Worm (Caenorhabditis elegans) whole organism, L4 larva: ENCODE measurements around the gene oac-59.
A peak's percentile ranks its signal among the peaks of the same experiment; 100 is the strongest.

Experiments
- F26F4.8 ChIP-seq: fragments of 200-800 bp; sonication (Bioruptor generic); conservative IDR thresholded peaks from 2 replicates; pipeline ENCODE4 v1.3.6; 2022; ENCODE audit warnings: missing genetic modification characterization, missing compliant biosample characterization
- R02D3.7 ChIP-seq: fragments of 150-350 bp; sonication (generic microtip); optimal IDR thresholded peaks from 3 replicates; lab custom pipeline; 2014; ENCODE audit warnings: missing biosample characterization, missing genetic modification characterization
- T26A8.4 ChIP-seq: fragments of 200-800 bp; sonication (Bioruptor generic); IDR thresholded peaks from 2 replicates; pipeline ENCODE4 v1.3.6; 2022; ENCODE audit warnings: missing genetic modification characterization, missing compliant biosample characterization
- Y105C5A.15 ChIP-seq: fragments of 200-800 bp; sonication (Bioruptor generic); IDR thresholded peaks from 2 replicates; pipeline ENCODE4 v1.3.6; 2022; ENCODE audit warnings: missing genetic modification characterization, missing compliant biosample characterization
- aha-1 ChIP-seq: fragments of 150-350 bp; peaks from one replicate; lab custom pipeline; 2014; ENCODE audit warnings: missing biosample characterization, missing genetic modification characterization
- ceh-32 ChIP-seq: sonication (generic microtip); optimal IDR thresholded peaks from 2 replicates; lab custom pipeline; 2016; ENCODE audit warnings: mild to moderate bottlenecking, missing genetic modification characterization, missing compliant biosample characterization; ENCODE audit not compliant: poor library complexity
- ceh-44 ChIP-seq: fragments of 200-800 bp; sonication (Bioruptor generic); IDR thresholded peaks from 2 replicates; pipeline ENCODE4 v1.3.6; 2022; ENCODE audit warnings: missing genetic modification reagents, missing genetic modification characterization, missing compliant biosample characterization
- ceh-82 ChIP-seq: sonication (generic microtip); optimal IDR thresholded peaks from 2 replicates; lab custom pipeline; 2017; ENCODE audit warnings: missing biosample characterization, missing genetic modification characterization
- cey-2 ChIP-seq: sonication (generic microtip); optimal IDR thresholded peaks from 3 replicates; lab custom pipeline; 2017; ENCODE audit warnings: missing genetic modification characterization, mild to moderate bottlenecking, missing compliant biosample characterization, antibody characterized with exemption, borderline replicate concordance; ENCODE audit not compliant: insufficient read depth
- ctbp-1 ChIP-seq: fragments of 200-800 bp; sonication (Bioruptor generic); IDR thresholded peaks from 2 replicates; pipeline ENCODE4 v1.3.6; 2022; ENCODE audit warnings: missing genetic modification reagents, missing genetic modification characterization, missing compliant biosample characterization
- daf-12 ChIP-seq: fragments of 150-350 bp; optimal IDR thresholded peaks from 2 replicates; lab custom pipeline; 2014; ENCODE audit warnings: missing biosample characterization, missing genetic modification reagents, missing genetic modification characterization
- daf-16 ChIP-seq, 3 experiments: sonication (generic microtip); optimal IDR thresholded peaks; 2 replicates each; lab custom pipeline; 2016 to 2017; ENCODE audit warnings: missing genetic modification characterization in 3 of 3, missing genetic modification reagents in 3 of 3, mild to moderate bottlenecking in 2 of 3, missing compliant biosample characterization in 2 of 3, missing biosample characterization in 1 of 3, moderate library complexity in 1 of 3
- dmd-6 ChIP-seq: fragments of 200-800 bp; sonication (Bioruptor generic); IDR thresholded peaks from 2 replicates; pipeline ENCODE4 v1.3.6; 2022; ENCODE audit warnings: missing genetic modification reagents, missing genetic modification characterization, missing compliant biosample characterization
- dmd-9 ChIP-seq: fragments of 200-800 bp; sonication (Bioruptor generic); IDR thresholded peaks from 2 replicates; pipeline ENCODE4 v1.3.6; 2022; ENCODE audit warnings: missing genetic modification reagents, missing genetic modification characterization, missing compliant biosample characterization
- dve-1 ChIP-seq: sonication (generic microtip); optimal IDR thresholded peaks from 2 replicates; lab custom pipeline; 2017; ENCODE audit warnings: antibody characterized with exemption, mild to moderate bottlenecking, missing genetic modification characterization, missing compliant biosample characterization; ENCODE audit not compliant: insufficient read depth
- fkh-10 ChIP-seq: fragments of 150-350 bp; optimal IDR thresholded peaks from 2 replicates; lab custom pipeline; 2014; ENCODE audit warnings: missing biosample characterization, missing genetic modification reagents, missing genetic modification characterization
- fos-1 ChIP-seq: fragments of 150-350 bp; optimal IDR thresholded peaks from 2 replicates; lab custom pipeline; 2014; ENCODE audit warnings: missing biosample characterization, missing genetic modification characterization
- hif-1 ChIP-seq, 2 experiments: sonication (generic microtip); optimal IDR thresholded peaks; 2 replicates each; lab custom pipeline; 2016 to 2017; ENCODE audit warnings: missing compliant biosample characterization in 2 of 2, missing genetic modification characterization in 2 of 2, missing genetic modification reagents in 2 of 2, missing genotype in 2 of 2, mild to moderate bottlenecking in 1 of 2
- hlh-30 ChIP-seq: sonication (generic microtip); optimal IDR thresholded peaks from 2 replicates; lab custom pipeline; 2017; ENCODE audit warnings: antibody characterized with exemption, mild to moderate bottlenecking, missing genetic modification characterization, missing compliant biosample characterization; ENCODE audit not compliant: insufficient read depth
- hmg-1.1 ChIP-seq: fragments of 200-800 bp; sonication (Bioruptor generic); IDR thresholded peaks from 2 replicates; pipeline ENCODE4 v1.3.6; 2022; ENCODE audit warnings: missing genetic modification reagents, missing genetic modification characterization, missing compliant biosample characterization
- lin-38 ChIP-seq: fragments of 200-800 bp; sonication (Bioruptor generic); IDR thresholded peaks from 2 replicates; pipeline ENCODE4 v1.3.6; 2022; ENCODE audit warnings: missing genetic modification reagents, missing genetic modification characterization, missing compliant biosample characterization
- mdl-1 ChIP-seq, 2 experiments: fragments of 150-350 bp in 1 of 2; sonication (generic microtip) in 1 of 2; optimal IDR thresholded peaks; 2 replicates each; lab custom pipeline; 2014 to 2017; ENCODE audit warnings: missing biosample characterization in 2 of 2, missing genetic modification characterization in 2 of 2
- mdt-29 ChIP-seq: fragments of 200-800 bp; sonication (Bioruptor generic); IDR thresholded peaks from 2 replicates; pipeline ENCODE4 v1.3.6; 2022; ENCODE audit warnings: missing genetic modification reagents, missing genetic modification characterization, missing compliant biosample characterization
- nhr-76 ChIP-seq: fragments of 150-350 bp; optimal IDR thresholded peaks from 2 replicates; lab custom pipeline; 2014; ENCODE audit warnings: missing biosample characterization, missing genetic modification characterization
- pqm-1 ChIP-seq: sonication (generic microtip); optimal IDR thresholded peaks from 2 replicates; lab custom pipeline; 2017; ENCODE audit warnings: missing biosample characterization, missing genetic modification characterization
- rbr-2 ChIP-seq: sonication (generic microtip); optimal IDR thresholded peaks from 2 replicates; lab custom pipeline; 2016; ENCODE audit warnings: missing genotype, missing genetic modification characterization, missing compliant biosample characterization
- sdz-12 ChIP-seq: fragments of 200-800 bp; sonication (Bioruptor generic); optimal IDR thresholded peaks from 2 replicates; lab custom pipeline; 2018; ENCODE audit warnings: mild to moderate bottlenecking, missing genetic modification characterization, missing compliant biosample characterization
- skn-1 ChIP-seq: fragments of 150-350 bp; optimal IDR thresholded peaks from 2 replicates; lab custom pipeline; 2014; ENCODE audit warnings: missing biosample characterization, missing genetic modification characterization
- tra-1 ChIP-seq: fragments of 200-800 bp; sonication (Bioruptor generic); IDR thresholded peaks from 2 replicates; pipeline ENCODE4 v1.3.6; 2022; ENCODE audit warnings: missing genetic modification reagents, missing genetic modification characterization, missing compliant biosample characterization
- unc-62 ChIP-seq, 3 experiments: fragments of 150-350 bp in 1 of 3; sonication (generic microtip); optimal IDR thresholded peaks in 2 of 3; peaks in 1 of 3; 1 replicate in 1 of 3; 2 replicates in 2 of 3; lab custom pipeline; 2014 to 2017; ENCODE audit warnings: missing biosample characterization in 3 of 3, missing genetic modification characterization in 3 of 3, missing genetic modification reagents in 3 of 3, missing genotype in 1 of 3
- vab-7 ChIP-seq: fragments of 200-800 bp; sonication (Bioruptor generic); IDR thresholded peaks from 2 replicates; pipeline ENCODE4 v1.3.6; 2022; ENCODE audit warnings: missing genetic modification reagents, missing genetic modification characterization, missing compliant biosample characterization
- zfp-2 ChIP-seq: sonication (generic microtip); optimal IDR thresholded peaks from 2 replicates; lab custom pipeline; 2016; ENCODE audit warnings: mild to moderate bottlenecking, missing genetic modification characterization, missing compliant biosample characterization
- zip-2 ChIP-seq: fragments of 150-350 bp; optimal IDR thresholded peaks from 2 replicates; lab custom pipeline; 2014; ENCODE audit warnings: missing biosample characterization, missing genetic modification characterization
- ztf-11 ChIP-seq: fragments of 150-350 bp; optimal IDR thresholded peaks from 2 replicates; lab custom pipeline; 2014; ENCODE audit warnings: missing biosample characterization, missing genetic modification characterization
- ztf-7 ChIP-seq: fragments of 150-350 bp; optimal IDR thresholded peaks from 2 replicates; lab custom pipeline; 2014; ENCODE audit warnings: missing biosample characterization, missing genetic modification characterization

The oac-59 gene

DNA sequence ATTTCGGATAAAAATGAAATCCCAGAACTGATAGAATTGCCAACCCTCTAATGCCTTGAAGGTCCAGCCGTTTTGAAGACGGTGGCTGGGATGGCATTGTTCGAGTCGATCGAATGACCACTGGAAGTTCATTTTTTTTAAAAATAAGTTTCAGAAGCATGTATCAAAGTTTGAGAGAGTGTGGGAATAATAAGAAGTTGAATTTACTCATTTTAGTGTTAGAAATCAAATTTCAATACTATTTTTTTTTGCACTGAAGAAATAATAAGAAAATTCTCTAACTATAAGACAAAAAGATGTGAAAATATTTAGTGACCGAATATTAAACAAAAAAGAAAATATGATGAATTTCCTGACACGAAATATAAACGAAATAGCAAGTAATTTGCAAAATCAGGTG is at the start of gene oac-59:
Gene oac-59 (minus strand): TSS at position 101 of the 400 bp plus-strand sequence.
- no peak for TF ChIP-seq ceh-82 (tag; lab: Kevin White, UChicago)
- TF ChIP-seq aha-1, result peak; percentile 4

DNA sequence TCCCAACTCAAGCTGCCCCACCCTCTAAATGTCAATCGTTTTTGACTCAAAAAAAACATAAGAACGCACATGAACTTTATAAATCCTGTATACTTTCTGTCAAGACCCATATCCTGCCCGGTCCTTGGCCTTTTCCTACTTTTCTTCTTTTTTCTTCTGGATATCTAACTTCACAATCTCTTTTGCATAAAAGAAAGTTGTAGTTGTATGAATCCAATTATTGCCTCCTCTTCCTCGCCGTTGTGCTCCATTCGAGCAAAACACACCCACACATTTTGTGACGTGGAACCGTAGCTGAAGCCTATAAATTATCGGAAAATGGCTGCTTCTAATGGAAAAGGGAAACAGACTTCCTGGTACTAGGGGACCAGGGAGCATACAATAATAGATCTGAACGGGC is 49.2 kb upstream of the oac-59 start:
- TF ChIP-seq unc-62 (GFP tag; optimal IDR thresholded peaks at IDR 0.05 in 1 of 2; lab: Kevin White, UChicago) (peak in 1 of 2 experiments; percentile 56), unc-62 (tag; optimal IDR thresholded peaks at IDR 0.05; lab: Kevin White, UChicago) (no peak), ztf-11 (tag; lab: Kevin White, UChicago) (no peak), fkh-10 (GFP tag; lab: Kevin White, UChicago) (peak; percentile 62)

DNA sequence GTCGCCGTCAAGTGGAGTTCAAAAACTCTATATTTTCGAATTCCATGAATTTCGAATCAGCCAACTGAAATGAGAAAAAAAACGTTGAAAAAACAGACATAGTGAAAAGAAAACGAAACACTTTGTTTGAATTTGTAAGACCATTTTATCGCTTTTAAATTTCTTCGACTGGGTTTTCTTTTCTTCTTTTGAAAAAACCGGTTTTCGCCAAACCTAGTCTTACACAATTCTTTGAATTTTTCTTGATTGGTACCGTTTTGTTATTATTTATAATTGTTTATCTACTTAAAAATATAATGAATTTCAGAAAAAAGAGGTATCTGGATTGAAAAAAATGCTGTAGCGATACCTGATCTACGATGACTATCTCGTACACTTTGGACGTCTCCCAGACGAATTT is 48.6 kb upstream of the oac-59 start, which contains the start of gene best-22:
Gene best-22 (plus strand): TSS at position 301 of the 400 bp plus-strand sequence.
- no peak for TF ChIP-seq nhr-76 (tag; lab: Kevin White, UChicago)
- TF ChIP-seq fkh-10 (GFP tag; lab: Kevin White, UChicago), result no peak
- TF ChIP-seq T26A8.4 (GFP tag; lab: Robert Waterston, UW), result no peak
- no peak for TF ChIP-seq fos-1 (tag; lab: Kevin White, UChicago)
- TF ChIP-seq dve-1, result no peak
- TF ChIP-seq daf-12 (tag; lab: Kevin White, UChicago), result no peak
- TF ChIP-seq, all 104 proteins: peak for 0

DNA sequence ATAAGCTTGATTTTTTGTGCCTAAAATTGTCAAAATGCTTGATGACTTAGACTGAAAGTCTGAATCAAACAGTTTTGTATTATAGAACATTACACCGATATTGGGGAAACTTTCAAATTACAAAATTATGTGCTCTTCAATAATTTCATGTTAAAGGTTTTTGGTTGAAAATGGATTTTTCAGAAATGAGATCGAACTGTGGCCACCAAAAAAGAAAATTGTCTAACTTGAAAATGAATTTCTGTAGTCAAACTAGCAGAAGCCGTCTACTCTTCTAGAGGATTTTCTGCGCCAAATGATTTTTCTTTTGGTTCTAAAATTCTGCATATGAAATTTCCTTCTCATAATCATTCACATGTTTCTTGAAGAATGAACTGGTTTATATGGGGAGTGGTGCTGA is 39.8 kb upstream of the oac-59 start:
- TF ChIP-seq dmd-6 (GFP tag; lab: Robert Waterston, UW) (no peak), daf-16 (GFP tag; optimal IDR thresholded peaks at IDR 0.05; lab: Kevin White, UChicago) (no peak), daf-16 (tag; optimal IDR thresholded peaks at IDR 0.05; lab: Kevin White, UChicago) (no peak), ztf-7 (no peak), R02D3.7 (tag; lab: Kevin White, UChicago) (no peak), ceh-32 (tag; lab: Kevin White, UChicago) (no peak), unc-62 (GFP tag; optimal IDR thresholded peaks at IDR 0.05 in 1 of 2; lab: Kevin White, UChicago) (peak in 1 of 2 experiments; percentile 91), unc-62 (tag; optimal IDR thresholded peaks at IDR 0.05; lab: Kevin White, UChicago) (no peak), tra-1 (GFP tag; lab: Robert Waterston, UW) (no peak)

DNA sequence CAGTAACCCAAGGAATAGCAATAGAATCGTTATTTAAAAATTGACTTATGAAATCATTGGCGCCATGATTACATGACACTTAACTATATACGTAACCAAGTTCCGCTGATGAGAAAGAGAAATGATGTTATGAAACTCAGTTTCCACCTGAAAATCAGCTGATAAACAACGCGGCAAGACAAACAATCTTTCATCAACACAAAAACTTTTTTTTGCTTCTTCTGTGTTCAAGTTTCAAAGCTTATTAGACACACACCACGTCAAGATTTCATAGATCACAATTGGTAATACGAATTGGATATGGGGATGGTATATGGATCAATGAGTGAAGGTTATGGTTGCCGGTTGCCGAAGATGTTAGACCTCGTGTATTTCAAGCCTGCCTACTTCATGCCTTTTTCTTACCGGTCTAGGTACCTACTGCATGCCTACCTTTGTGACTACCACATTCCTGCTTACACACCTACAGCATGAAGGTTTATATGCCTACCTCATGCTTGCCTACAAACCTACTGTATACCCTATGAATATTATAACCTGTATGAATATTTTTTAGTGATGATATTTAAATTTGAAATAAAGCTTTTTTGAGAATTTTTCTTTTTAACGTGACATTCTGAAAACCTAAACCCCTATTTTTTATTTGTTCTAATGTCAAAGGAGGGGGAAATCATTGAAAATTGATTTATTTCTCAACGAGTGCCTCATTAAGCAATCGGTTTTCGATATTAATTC is 36.0 kb upstream of the oac-59 start, which contains the start of the genes F19B6.10 and wht-5:
Gene F19B6.10 (plus strand): TSS at position 301 of the 735 bp plus-strand sequence.
Gene wht-5 (plus strand): TSS at position 685 of the 735 bp plus-strand sequence.
- TF ChIP-seq lin-38 (GFP tag; lab: Robert Waterston, UW) (no peak), mdt-29 (GFP tag; lab: Robert Waterston, UW) (no peak), ceh-82 (tag; lab: Kevin White, UChicago) (no peak), cey-2 (tag; lab: Kevin White, UChicago) (no peak), vab-7 (GFP tag; lab: Robert Waterston, UW) (no peak)

DNA sequence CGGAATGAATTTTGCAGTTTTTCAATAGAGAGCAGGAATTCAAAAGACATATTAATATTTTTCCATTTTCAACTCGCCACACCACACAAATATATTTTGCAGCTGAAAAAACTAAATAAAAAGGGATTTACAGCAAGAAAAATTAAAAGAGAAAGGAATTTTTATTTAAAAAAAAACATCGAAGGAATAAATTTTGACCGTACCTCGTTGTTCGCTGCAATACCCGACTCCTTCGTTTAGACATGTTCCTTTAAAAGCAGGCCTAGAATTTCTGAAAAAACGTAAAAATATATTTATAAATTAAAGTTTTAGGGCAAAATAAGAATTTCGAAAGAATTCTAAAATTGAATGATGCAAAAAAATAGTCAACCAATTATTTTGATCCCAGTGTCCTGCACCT is 34.7 kb upstream of the oac-59 start, which contains the start of gene F19B6.1:
Gene F19B6.1 (minus strand): TSS at position 278 of the 400 bp plus-strand sequence.
- TF ChIP-seq skn-1 (tag; lab: Kevin White, UChicago) (no peak), Y105C5A.15 (GFP tag; lab: Robert Waterston, UW) (no peak), hlh-30 (tag; lab: Kevin White, UChicago) (no peak)

DNA sequence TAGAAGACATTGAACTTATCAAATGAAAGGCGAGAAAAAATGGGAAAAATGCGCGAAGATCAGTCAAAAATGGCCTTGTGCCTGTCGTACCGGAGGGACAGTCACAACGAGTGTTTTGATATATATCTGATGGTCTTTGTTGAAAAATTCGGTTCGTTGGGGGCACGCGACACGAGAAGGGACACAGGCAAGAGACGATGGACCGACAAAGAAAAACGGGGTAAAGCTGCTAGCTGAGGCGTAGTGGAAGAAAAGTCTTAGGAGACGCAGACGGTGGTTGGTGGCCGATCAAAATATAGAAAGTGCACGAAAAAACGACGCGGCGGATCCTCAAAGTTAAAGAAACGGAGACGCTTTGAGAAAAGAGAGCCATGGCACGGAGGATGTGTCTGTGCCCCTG is 34.2 kb upstream of the oac-59 start:
- peak in 1 of 2 experiments; percentile 28 for TF ChIP-seq hif-1 (tag; optimal IDR thresholded peaks at IDR 0.05; lab: Kevin White, UChicago)
- no peak for TF ChIP-seq pqm-1 (tag; lab: Kevin White, UChicago)
- no peak for TF ChIP-seq ceh-44 (GFP tag; lab: Robert Waterston, UW)
- TF ChIP-seq zip-2, result no peak
- TF ChIP-seq hlh-30 (tag; lab: Kevin White, UChicago), result peak; percentile 63
- peak in 1 of 2 experiments; percentile 26 for TF ChIP-seq mdl-1 (tag; optimal IDR thresholded peaks at IDR 0.05; lab: Kevin White, UChicago)
- peak; percentile 54; the same call in 1 of the 2 replicates for TF ChIP-seq hmg-1.1 (GFP tag; lab: Robert Waterston, UW)
- TF ChIP-seq sdz-12, result no peak
- no peak for TF ChIP-seq F26F4.8 (GFP tag; lab: Robert Waterston, UW)
- TF ChIP-seq zfp-2, result no peak
- TF ChIP-seq rbr-2 (tag; lab: Kevin White, UChicago), result peak; percentile 10
- TF ChIP-seq unc-62 (GFP tag; optimal IDR thresholded peaks at IDR 0.05 in 1 of 2; lab: Kevin White, UChicago), result peak in 1 of 2 experiments; percentile 68
- TF ChIP-seq unc-62 (tag; optimal IDR thresholded peaks at IDR 0.05; lab: Kevin White, UChicago), result no peak
- 0 out of 2 replicates have a peak, but pooled peaks have one; percentile 10 for TF ChIP-seq dmd-9 (GFP tag; lab: Robert Waterston, UW)
- TF ChIP-seq daf-16 (GFP tag; optimal IDR thresholded peaks at IDR 0.05; lab: Kevin White, UChicago), result peak in 1 of 2 experiments; percentile 42
- no peak for TF ChIP-seq daf-16 (tag; optimal IDR thresholded peaks at IDR 0.05; lab: Kevin White, UChicago)
- no peak for TF ChIP-seq ctbp-1 (GFP tag; lab: Robert Waterston, UW)
